Worm (Caenorhabditis elegans) whole organism, young adult: ENCODE data around the gene F47B8.10.

ENCODE experiments used
- B0261.1 ChIP-seq: sonication (generic microtip); optimal IDR thresholded peaks from 2 replicates; lab custom pipeline; 2016; ENCODE audit warnings: mild to moderate bottlenecking, missing genetic modification characterization, moderate library complexity, missing compliant biosample characterization
- C06A6.2 ChIP-seq: fragments of 200-800 bp; sonication (Bioruptor generic); conservative IDR thresholded peaks from 2 replicates; pipeline ENCODE4 v1.3.6; 2022; ENCODE audit warnings: missing genetic modification characterization, missing compliant biosample characterization
- D2030.7 ChIP-seq: fragments of 200-800 bp; sonication (Bioruptor generic); IDR thresholded peaks from 2 replicates; pipeline ENCODE4 v1.3.6; 2022; ENCODE audit warnings: missing genetic modification reagents, missing genetic modification characterization, missing compliant biosample characterization
- F22D6.2 ChIP-seq: sonication (generic microtip); optimal IDR thresholded peaks from 2 replicates; lab custom pipeline; 2016; ENCODE audit warnings: mild to moderate bottlenecking, missing genetic modification characterization, missing compliant biosample characterization
- F37B4.10 ChIP-seq: fragments of 200-800 bp; sonication (Bioruptor generic); IDR thresholded peaks from 2 replicates; pipeline ENCODE4 v1.3.6; 2022; ENCODE audit warnings: missing genetic modification characterization, missing compliant biosample characterization
- K11D2.4 ChIP-seq: fragments of 200-800 bp; sonication (Bioruptor generic); IDR thresholded peaks from 2 replicates; pipeline ENCODE4 v1.3.6; 2022; ENCODE audit warnings: missing genetic modification reagents, missing genetic modification characterization, missing compliant biosample characterization
- K12H6.12 ChIP-seq: fragments of 200-800 bp; sonication (Bioruptor generic); optimal IDR thresholded peaks from 2 replicates; lab custom pipeline; 2018; ENCODE audit warnings: mild to moderate bottlenecking, missing genetic modification characterization, missing compliant biosample characterization
- T07F8.4 ChIP-seq: sonication (generic microtip); optimal IDR thresholded peaks from 2 replicates; lab custom pipeline; 2016; ENCODE audit warnings: mild to moderate bottlenecking, missing genetic modification characterization, moderate library complexity, missing compliant biosample characterization
- Y53F4B.3 ChIP-seq: fragments of 200-800 bp; sonication (Bioruptor generic); IDR thresholded peaks from 2 replicates; pipeline ENCODE4 v1.3.6; 2022; ENCODE audit warnings: missing genetic modification reagents, missing genetic modification characterization, missing compliant biosample characterization
- Y95B8A.8 ChIP-seq: fragments of 200-800 bp; sonication (Bioruptor generic); IDR thresholded peaks from 2 replicates; pipeline ENCODE4 v1.3.6; 2022; ENCODE audit warnings: missing genetic modification reagents, missing genetic modification characterization, missing compliant biosample characterization
- bed-1 ChIP-seq: fragments of 200-800 bp; sonication (Bioruptor generic); IDR thresholded peaks from 2 replicates; pipeline ENCODE4 v1.3.6; 2022; ENCODE audit warnings: missing genetic modification reagents, missing genetic modification characterization, missing compliant biosample characterization
- ccch-3 ChIP-seq: fragments of 200-800 bp; sonication (Bioruptor generic); optimal IDR thresholded peaks from 2 replicates; lab custom pipeline; 2018; ENCODE audit warnings: mild to moderate bottlenecking, missing genetic modification characterization, missing compliant biosample characterization
- cebp-1 ChIP-seq, 2 experiments: fragments of 200-800 bp in 1 of 2; sonication (Bioruptor generic) in 1 of 2; sonication (generic microtip) in 1 of 2; IDR thresholded peaks in 1 of 2; optimal IDR thresholded peaks in 1 of 2; 2 replicates each; pipeline versions ENCODE4 v1.3.6 to Lab custom; 2017 to 2022; ENCODE audit warnings: missing compliant biosample characterization in 2 of 2, missing genetic modification characterization in 2 of 2, mild to moderate bottlenecking in 1 of 2, missing genetic modification reagents in 1 of 2, moderate library complexity in 1 of 2
- ceh-100 ChIP-seq: fragments of 200-800 bp; sonication (Bioruptor generic); IDR thresholded peaks from 2 replicates; pipeline ENCODE4 v1.3.6; 2022; ENCODE audit warnings: missing genetic modification reagents, missing genetic modification characterization, missing compliant biosample characterization
- ceh-27 ChIP-seq: fragments of 200-800 bp; sonication (Bioruptor generic); optimal IDR thresholded peaks from 2 replicates; lab custom pipeline; 2018; ENCODE audit warnings: mild to moderate bottlenecking, missing genetic modification characterization, moderate library complexity, missing compliant biosample characterization
- ceh-58 ChIP-seq: fragments of 200-800 bp; sonication (Bioruptor generic); IDR thresholded peaks from 2 replicates; pipeline ENCODE4 v1.3.6; 2022; ENCODE audit warnings: missing genetic modification characterization, missing compliant biosample characterization
- dox-1 ChIP-seq: fragments of 200-800 bp; sonication (Bioruptor generic); IDR thresholded peaks from 2 replicates; pipeline ENCODE4 v1.3.6; 2022; ENCODE audit warnings: missing genetic modification reagents, missing genetic modification characterization, missing compliant biosample characterization
- efl-1 ChIP-seq: fragments of 150-350 bp; optimal IDR thresholded peaks from 2 replicates; lab custom pipeline; 2014; ENCODE audit warnings: missing biosample characterization, missing genetic modification reagents, missing genetic modification characterization
- egl-18 ChIP-seq: fragments of 200-800 bp; sonication (Bioruptor generic); IDR thresholded peaks from 2 replicates; pipeline ENCODE4 v1.3.6; 2022; ENCODE audit warnings: missing genetic modification reagents, missing genetic modification characterization, missing compliant biosample characterization
- egrh-3 ChIP-seq: fragments of 200-800 bp; sonication (Bioruptor generic); IDR thresholded peaks from 2 replicates; pipeline ENCODE4 v1.3.6; 2022; ENCODE audit warnings: missing genetic modification reagents, missing genetic modification characterization, missing compliant biosample characterization
- ets-4 ChIP-seq: fragments of 200-800 bp; sonication (Bioruptor generic); optimal IDR thresholded peaks from 2 replicates; lab custom pipeline; 2018; ENCODE audit warnings: mild to moderate bottlenecking, missing genetic modification characterization, missing compliant biosample characterization
- hmg-1.2 ChIP-seq: fragments of 200-800 bp; sonication (Bioruptor generic); IDR thresholded peaks from 2 replicates; pipeline ENCODE4 v1.3.6; 2022; ENCODE audit warnings: missing genetic modification reagents, missing genetic modification characterization, missing compliant biosample characterization
- hrde-1 ChIP-seq: sonication (generic microtip); optimal IDR thresholded peaks from 2 replicates; lab custom pipeline; 2016; ENCODE audit warnings: missing genetic modification characterization, mild to moderate bottlenecking, missing compliant biosample characterization, moderate library complexity, missing genotype, missing genetic modification reagents, borderline replicate concordance
- lin-26 ChIP-seq: fragments of 200-800 bp; sonication (Bioruptor generic); IDR thresholded peaks from 2 replicates; pipeline ENCODE4 v1.3.6; 2022; ENCODE audit warnings: missing genetic modification reagents, missing genetic modification characterization, missing compliant biosample characterization
- lin-35 ChIP-seq, 3 experiments: fragments of 150-350 bp in 2 of 3; sonication (generic microtip) in 1 of 3; optimal IDR thresholded peaks; 2 replicates each; lab custom pipeline; 2014 to 2018; ENCODE audit warnings: missing biosample characterization in 3 of 3, missing genetic modification characterization in 3 of 3, missing genetic modification reagents in 3 of 3
- lin-40 ChIP-seq: sonication (generic microtip); optimal IDR thresholded peaks from 2 replicates; lab custom pipeline; 2016; ENCODE audit warnings: missing genetic modification characterization, mild to moderate bottlenecking, missing compliant biosample characterization, missing genotype, missing genetic modification reagents
- lin-54 ChIP-seq: fragments of 200-800 bp; sonication (Bioruptor generic); optimal IDR thresholded peaks from 2 replicates; lab custom pipeline; 2018; ENCODE audit warnings: mild to moderate bottlenecking, missing genetic modification characterization, missing compliant biosample characterization
- lir-1 ChIP-seq: fragments of 200-800 bp; sonication (Bioruptor generic); conservative IDR thresholded peaks from 2 replicates; pipeline ENCODE4 v1.3.6; 2022; ENCODE audit warnings: missing genetic modification reagents, missing genetic modification characterization, missing compliant biosample characterization
- madf-8 ChIP-seq: fragments of 200-800 bp; sonication (Bioruptor generic); conservative IDR thresholded peaks from 2 replicates; pipeline ENCODE4 v1.3.6; 2022; ENCODE audit warnings: missing genetic modification reagents, missing genetic modification characterization, missing compliant biosample characterization
- mcd-1 ChIP-seq: fragments of 200-800 bp; sonication (Bioruptor generic); IDR thresholded peaks from 2 replicates; pipeline ENCODE4 v1.3.6; 2022; ENCODE audit warnings: missing genetic modification reagents, missing genetic modification characterization, missing compliant biosample characterization
- mel-28 ChIP-seq: sonication (generic microtip); optimal IDR thresholded peaks from 2 replicates; lab custom pipeline; 2016; ENCODE audit warnings: borderline replicate concordance, mild to moderate bottlenecking, missing genetic modification characterization, missing compliant biosample characterization
- nfyb-1 ChIP-seq: fragments of 200-800 bp; sonication (Bioruptor generic); IDR thresholded peaks from 2 replicates; pipeline ENCODE4 v1.3.6; 2022; ENCODE audit warnings: missing genetic modification reagents, missing genetic modification characterization, missing compliant biosample characterization
- nhr-80 ChIP-seq: sonication (generic microtip); optimal IDR thresholded peaks from 2 replicates; lab custom pipeline; 2016; ENCODE audit warnings: missing genetic modification characterization, missing compliant biosample characterization
- pbrm-1 ChIP-seq: fragments of 200-800 bp; sonication (Bioruptor generic); IDR thresholded peaks from 2 replicates; pipeline ENCODE4 v1.3.6; 2022; ENCODE audit warnings: missing genetic modification reagents, missing genetic modification characterization, missing compliant biosample characterization
- rcor-1 ChIP-seq: fragments of 200-800 bp; sonication (Bioruptor generic); IDR thresholded peaks from 2 replicates; pipeline ENCODE4 v1.3.6; 2022; ENCODE audit warnings: missing genetic modification reagents, missing genetic modification characterization, missing compliant biosample characterization
- repo-1 ChIP-seq: sonication (generic microtip); optimal IDR thresholded peaks from 2 replicates; lab custom pipeline; 2017; ENCODE audit warnings: mild to moderate bottlenecking, missing genetic modification characterization, missing compliant biosample characterization
- rpc-1 ChIP-seq, 2 experiments: fragments of 150-350 bp in 1 of 2; sonication (generic microtip) in 1 of 2; optimal IDR thresholded peaks; 2 replicates each; lab custom pipeline; 2014 to 2018; ENCODE audit warnings: missing biosample characterization in 1 of 2, missing genetic modification characterization in 1 of 2, missing genetic modification reagents in 1 of 2, missing genotype in 1 of 2
- snpc-4 ChIP-seq, 5 experiments: fragments of 150-350 bp in 1 of 5; sonication (generic microtip) in 4 of 5; optimal IDR thresholded peaks; 2 replicates each; lab custom pipeline; 2014 to 2018; ENCODE audit warnings: missing genetic modification characterization in 5 of 5, missing biosample characterization in 3 of 5, antibody characterized with exemption in 2 of 5, mild to moderate bottlenecking in 2 of 5, missing compliant biosample characterization in 2 of 5, missing genotype in 2 of 5, moderate library complexity in 2 of 5, missing genetic modification reagents in 1 of 5
- somi-1 ChIP-seq: fragments of 200-800 bp; sonication (Bioruptor generic); optimal IDR thresholded peaks from 2 replicates; lab custom pipeline; 2018; ENCODE audit warnings: mild to moderate bottlenecking, missing genetic modification characterization, missing compliant biosample characterization
- sptf-2 ChIP-seq: fragments of 200-800 bp; sonication (Bioruptor generic); optimal IDR thresholded peaks from 2 replicates; lab custom pipeline; 2018; ENCODE audit warnings: mild to moderate bottlenecking, missing genetic modification characterization, missing compliant biosample characterization
- zfh-2 ChIP-seq: fragments of 200-800 bp; sonication (Bioruptor generic); conservative IDR thresholded peaks from 2 replicates; pipeline ENCODE4 v1.3.6; 2022; ENCODE audit warnings: missing genetic modification reagents, missing genetic modification characterization, missing compliant biosample characterization
- ztf-26 ChIP-seq: sonication (generic microtip); optimal IDR thresholded peaks from 2 replicates; lab custom pipeline; 2017; ENCODE audit warnings: missing genetic modification characterization, missing compliant biosample characterization
- ztf-28 ChIP-seq: fragments of 200-800 bp; sonication (Bioruptor generic); IDR thresholded peaks from 2 replicates; pipeline ENCODE4 v1.3.6; 2022; ENCODE audit warnings: missing genetic modification reagents, missing genetic modification characterization, missing compliant biosample characterization
- ztf-6 ChIP-seq: fragments of 200-800 bp; sonication (Bioruptor generic); IDR thresholded peaks from 2 replicates; pipeline ENCODE4 v1.3.6; 2022; ENCODE audit warnings: missing genetic modification reagents, missing genetic modification characterization, missing compliant biosample characterization

Gene F47B8.10

DNA sequence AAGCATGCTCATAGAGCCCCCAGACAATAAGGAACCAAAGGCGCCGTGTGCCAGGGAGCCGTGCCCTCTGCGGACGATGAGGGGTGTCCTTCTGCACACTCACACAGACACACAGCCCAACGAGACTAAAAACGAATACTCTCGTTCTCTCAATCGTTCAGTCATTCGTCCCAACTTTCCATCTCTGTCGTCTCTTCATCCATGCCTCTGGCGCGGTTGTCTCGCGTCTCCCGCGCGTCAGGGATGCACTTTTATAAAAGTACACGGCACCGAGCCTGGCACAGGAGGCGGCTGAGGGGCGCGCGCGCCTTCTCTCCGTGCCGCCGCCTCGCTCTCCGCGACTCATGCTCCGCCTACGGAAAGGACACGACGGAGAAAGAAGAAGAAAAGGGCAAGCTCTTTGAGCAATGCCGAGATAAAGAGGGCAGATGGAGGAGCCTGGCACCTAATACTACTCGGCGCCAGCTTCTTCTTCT is 24.8 kb downstream of the F47B8.10 start (continued):
- TF ChIP-seq ztf-26 (tag; lab: Kevin White, UChicago) (no peak), D2030.7 (GFP tag; lab: Robert Waterston, UW) (no peak), rpc-1 (optimal IDR thresholded peaks at IDR 0.05; lab: Kevin White, UChicago) (no peak), rpc-1 (tag; optimal IDR thresholded peaks at IDR 0.05; lab: Kevin White, UChicago) (no peak), F22D6.2 (no peak), zfh-2 (GFP tag; lab: Robert Waterston, UW) (peak; percentile 99), repo-1 (tag; lab: Kevin White, UChicago) (no peak), ztf-6 (no peak), mel-28 (tag; lab: Kevin White, UChicago) (no peak), rcor-1 (GFP tag; lab: Robert Waterston, UW) (no peak), lin-35 (GFP tag; optimal IDR thresholded peaks at IDR 0.05; lab: Kevin White, UChicago) (peak in 1 of 3 experiments; percentile 25), B0261.1 (tag; lab: Kevin White, UChicago) (no peak), somi-1 (no peak), ztf-28 (GFP tag; lab: Robert Waterston, UW) (no peak), ets-4 (GFP tag; lab: Kevin White, UChicago) (no peak), Y95B8A.8 (GFP tag; lab: Robert Waterston, UW) (no peak), hrde-1 (tag; lab: Kevin White, UChicago) (no peak), K11D2.4 (peak; percentile 68), T07F8.4 (tag; lab: Kevin White, UChicago) (no peak), sptf-2 (GFP tag; lab: Kevin White, UChicago) (no peak), cebp-1 (GFP tag; IDR thresholded peaks at IDR 0.05; lab: Robert Waterston, UW) (no peak), cebp-1 (tag; optimal IDR thresholded peaks at IDR 0.05; lab: Kevin White, UChicago) (peak; percentile 57), ccch-3 (no peak), lin-26 (GFP tag; lab: Robert Waterston, UW) (peak; percentile 51; the same call in 1 of the 2 replicates), nfyb-1 (peak; percentile 39; the same call in 1 of the 2 replicates), mcd-1 (peak; percentile 60)

DNA sequence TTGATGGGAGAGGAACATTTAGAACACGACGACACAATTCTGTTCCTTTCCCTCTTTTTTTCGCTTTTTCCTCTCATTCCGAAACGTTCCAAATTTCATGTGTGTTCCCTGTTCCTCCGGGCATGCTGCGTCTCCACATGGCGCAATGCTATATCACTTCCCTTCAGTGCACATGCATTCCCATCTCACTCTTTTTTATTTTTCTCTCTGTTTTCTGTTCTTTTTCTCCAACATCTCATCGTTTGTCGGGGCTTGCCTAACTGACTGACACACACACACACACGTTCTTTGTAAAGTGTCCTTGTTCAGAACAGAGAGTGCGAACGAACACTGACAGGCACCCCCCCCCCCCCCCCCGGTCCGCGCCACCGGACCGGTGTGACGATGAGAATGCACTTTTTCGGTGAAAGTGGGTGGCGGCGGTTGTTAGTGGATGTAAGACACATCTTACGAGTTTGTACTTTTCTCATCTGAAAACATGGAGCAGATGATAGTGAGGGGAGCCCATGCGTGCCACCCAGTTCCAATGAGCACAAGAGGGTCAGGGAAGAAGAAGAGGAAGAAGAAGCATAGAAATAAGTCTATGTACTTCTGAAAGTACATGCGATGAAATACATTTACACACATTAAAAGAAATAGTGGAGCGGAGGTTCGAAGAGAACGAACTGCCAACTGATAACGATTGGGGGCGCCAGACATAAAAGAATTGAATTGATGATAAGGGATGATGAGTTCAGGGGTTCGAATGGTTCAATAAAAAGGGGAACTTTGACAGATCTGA is 26.7 kb downstream of the F47B8.10 start:
- TF ChIP-seq pbrm-1 (GFP tag; lab: Robert Waterston, UW) (no peak), lin-35 (GFP tag; optimal IDR thresholded peaks at IDR 0.05; lab: Kevin White, UChicago) (peak in 1 of 3 experiments; percentile 40), egrh-3 (GFP tag; lab: Robert Waterston, UW) (peak; percentile 78; the same call in 1 of the 2 replicates), K11D2.4 (0 out of 2 replicates have a peak, but pooled peaks have one; percentile 30), snpc-4 (GFP tag; optimal IDR thresholded peaks at IDR 0.05; lab: Kevin White, UChicago) (no peak), snpc-4 (tag; optimal IDR thresholded peaks at IDR 0.05; lab: Kevin White, UChicago) (peak in 1 of 4 experiments; percentile 28), zfh-2 (GFP tag; lab: Robert Waterston, UW) (peak; percentile 98), ceh-58 (GFP tag; lab: Robert Waterston, UW) (no peak), K12H6.12 (tag; lab: Kevin White, UChicago) (peak; percentile 62), hmg-1.2 (GFP tag; lab: Robert Waterston, UW) (peak; percentile 83), lin-54 (GFP tag; lab: Kevin White, UChicago) (no peak), lin-40 (tag; lab: Kevin White, UChicago) (peak; percentile 70), mcd-1 (0 out of 2 replicates have a peak, but pooled peaks have one; percentile 26), Y53F4B.3 (GFP tag; lab: Robert Waterston, UW) (no peak), egl-18 (GFP tag; lab: Robert Waterston, UW) (no peak), C06A6.2 (GFP tag; lab: Robert Waterston, UW) (0 out of 2 replicates have a peak, but pooled peaks have one; percentile 24), somi-1 (peak; percentile 50), bed-1 (GFP tag; lab: Robert Waterston, UW) (no peak), dox-1 (peak; percentile 45; the same call in 1 of the 2 replicates), F37B4.10 (GFP tag; lab: Robert Waterston, UW) (no peak), lir-1 (GFP tag; lab: Robert Waterston, UW) (no peak), madf-8 (GFP tag; lab: Robert Waterston, UW) (no peak), ceh-27 (peak; percentile 55), ceh-100 (GFP tag; lab: Robert Waterston, UW) (no peak), nhr-80 (tag; lab: Kevin White, UChicago) (peak; percentile 49), efl-1 (GFP tag; lab: Kevin White, UChicago) (no peak)
